Worm (Caenorhabditis elegans): ENCODE results near the gene K01A6.6.

The K01A6.6 gene

DNA sequence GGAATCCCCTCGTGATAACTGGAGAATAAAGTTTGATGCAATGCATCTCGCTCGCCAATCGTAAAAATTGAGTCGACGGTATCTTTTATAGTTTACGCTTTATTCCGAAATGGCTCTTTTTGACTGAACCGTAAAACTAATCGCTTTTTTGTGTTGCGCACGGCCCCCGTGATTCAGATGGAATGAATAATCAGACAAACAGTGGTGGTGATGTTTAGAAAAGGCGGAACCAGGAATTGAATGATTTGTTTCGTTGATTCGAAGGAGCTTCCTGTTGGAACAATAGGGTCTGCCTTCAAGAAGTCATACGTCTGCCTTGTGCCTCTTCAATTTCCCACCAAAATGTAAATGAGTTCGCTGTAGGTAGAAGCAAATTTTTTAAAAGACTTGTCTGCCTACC, 19.2 kb downstream of the K01A6.6 start, which contains the start of gene scl-18:
Gene scl-18 (minus strand): TSS at position 101 of the 400 bp plus-strand sequence.
- TF ChIP-seq ceh-82 (tag; optimal IDR thresholded peaks at IDR 0.05) (no peak), lin-11 (tag; optimal IDR thresholded peaks at IDR 0.05) (no peak), C34F6.9 (tag; optimal IDR thresholded peaks at IDR 0.05) (no peak)

DNA sequence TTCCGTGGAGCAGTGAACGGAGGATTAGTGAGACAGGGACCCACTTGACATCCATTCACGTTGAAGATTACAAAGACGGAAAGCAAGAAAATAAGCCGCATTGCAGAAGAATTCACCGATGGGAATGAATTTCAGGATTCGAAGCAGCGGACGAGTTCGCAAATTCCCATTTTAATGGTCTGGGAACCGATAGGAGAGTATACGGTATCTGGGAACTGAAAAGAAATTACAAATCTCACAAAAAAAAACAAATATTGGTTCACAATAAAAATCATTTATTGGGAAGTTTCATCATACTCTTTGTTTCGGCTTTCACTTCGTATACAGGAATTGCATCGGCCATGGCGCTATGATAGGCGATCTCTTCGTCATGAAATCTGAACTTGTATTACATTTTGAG, 19.9 kb downstream of the K01A6.6 start, which contains the start of gene T12A7.10:
Gene T12A7.10 (minus strand): TSS at position 101 of the 400 bp plus-strand sequence.
- TF ChIP-seq mbf-1 (tag; optimal IDR thresholded peaks at IDR 0.05): no peak
- no peak for TF ChIP-seq nhr-129 (tag; optimal IDR thresholded peaks at IDR 0.05)
- TF ChIP-seq nhr-12 (tag; optimal IDR thresholded peaks at IDR 0.05): no peak
- TF ChIP-seq elt-1 (tag; optimal IDR thresholded peaks at IDR 0.05): no peak
- TF ChIP-seq peb-1 (tag; optimal IDR thresholded peaks at IDR 0.05): no peak
- no peak for TF ChIP-seq ztf-4 (tag; optimal IDR thresholded peaks at IDR 0.05)
- TF ChIP-seq aly-2 (tag; optimal IDR thresholded peaks at IDR 0.05): no peak
- no peak for TF ChIP-seq lin-11 (tag; optimal IDR thresholded peaks at IDR 0.05)
- TF ChIP-seq nhr-25 (tag; optimal IDR thresholded peaks at IDR 0.05): no peak
- TF ChIP-seq mdl-1 (tag; optimal IDR thresholded peaks at IDR 0.05): no peak
- TF ChIP-seq ceh-82 (tag; optimal IDR thresholded peaks at IDR 0.05): no peak
- TF ChIP-seq lin-39 (tag; optimal IDR thresholded peaks at IDR 0.05): no peak
- no peak for TF ChIP-seq lsy-2 (tag; optimal IDR thresholded peaks at IDR 0.05)
- no peak for TF ChIP-seq nhr-77 (tag; optimal IDR thresholded peaks at IDR 0.05)
- no peak for TF ChIP-seq lin-13 (GFP tag; optimal IDR thresholded peaks at IDR 0.05)
- TF ChIP-seq unc-55 (GFP tag; optimal IDR thresholded peaks at IDR 0.05): no peak

DNA sequence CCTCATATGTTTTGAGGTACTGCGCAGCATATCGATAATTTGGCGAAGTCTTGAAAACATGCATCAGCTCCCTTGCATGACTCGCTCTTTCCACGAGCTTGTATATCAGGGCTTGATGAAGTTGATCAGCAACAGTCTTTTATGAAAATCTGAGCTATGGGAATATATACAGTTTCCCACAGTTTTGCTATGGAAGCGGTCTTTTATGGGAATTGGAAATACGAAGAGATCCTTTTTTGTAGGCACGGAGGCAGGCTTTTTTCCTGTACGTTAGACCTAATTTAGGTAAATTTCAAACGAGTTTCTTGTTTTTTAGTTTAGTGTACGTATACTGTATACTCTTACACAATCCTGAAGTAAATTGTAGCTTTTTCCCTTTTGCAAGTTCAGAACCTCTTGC, 20.8 kb downstream of the K01A6.6 start, which contains the start of gene T12A7.9:
Gene T12A7.9 (minus strand): TSS at position 101 of the 400 bp plus-strand sequence.
- TF ChIP-seq zag-1 (tag; optimal IDR thresholded peaks at IDR 0.05) (no peak), lin-39 (tag; optimal IDR thresholded peaks at IDR 0.05) (no peak), Y55F3AM.14 (GFP tag; optimal IDR thresholded peaks at IDR 0.05) (no peak), ceh-16 (tag; optimal IDR thresholded peaks at IDR 0.05) (no peak), nhr-21 (tag; optimal IDR thresholded peaks at IDR 0.05) (no peak), mab-5 (tag; optimal IDR thresholded peaks at IDR 0.05) (no peak), nhr-10 (tag; optimal IDR thresholded peaks at IDR 0.05) (no peak), elt-1 (tag; optimal IDR thresholded peaks at IDR 0.05) (no peak), mdl-1 (tag; optimal IDR thresholded peaks at IDR 0.05) (no peak), fos-1 (tag; optimal IDR thresholded peaks at IDR 0.05) (no peak), crh-2 (tag; optimal IDR thresholded peaks at IDR 0.05) (no peak), mbf-1 (tag; optimal IDR thresholded peaks at IDR 0.05) (no peak)

DNA sequence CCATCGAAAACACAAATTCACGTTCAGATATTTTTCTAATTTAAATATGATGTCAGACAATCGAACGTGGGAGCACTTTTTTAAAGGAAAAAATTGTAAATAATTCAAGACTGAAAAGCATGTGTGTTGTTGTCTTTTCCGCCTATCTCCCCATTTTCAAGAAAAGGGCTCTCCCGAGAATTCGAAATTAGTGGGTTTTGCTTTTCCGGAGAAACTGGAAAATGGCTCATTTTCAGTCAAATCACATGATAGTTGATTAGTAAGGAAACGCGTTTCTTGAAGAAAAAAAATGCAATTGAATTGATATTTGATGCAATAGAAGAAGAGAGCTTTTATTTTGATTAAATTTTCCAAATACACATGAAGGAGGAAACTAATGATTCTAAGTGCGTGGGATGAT, 24.7 kb downstream of the K01A6.6 start:
- TF ChIP-seq nhr-6 (tag; optimal IDR thresholded peaks at IDR 0.05) (peak; percentile 8), crh-2 (tag; optimal IDR thresholded peaks at IDR 0.05) (peak; percentile 29), skn-1 (tag; optimal IDR thresholded peaks at IDR 0.05) (no peak), unc-55 (GFP tag; optimal IDR thresholded peaks at IDR 0.05) (peak; percentile 10), lsy-2 (tag; optimal IDR thresholded peaks at IDR 0.05) (peak in 1 of 2 experiments; percentile 49), ceh-82 (tag; optimal IDR thresholded peaks at IDR 0.05) (no peak), ztf-4 (tag; optimal IDR thresholded peaks at IDR 0.05) (no peak), nhr-11 (tag; optimal IDR thresholded peaks at IDR 0.05) (no peak), C34F6.9 (tag; optimal IDR thresholded peaks at IDR 0.05) (peak; percentile 15)

DNA sequence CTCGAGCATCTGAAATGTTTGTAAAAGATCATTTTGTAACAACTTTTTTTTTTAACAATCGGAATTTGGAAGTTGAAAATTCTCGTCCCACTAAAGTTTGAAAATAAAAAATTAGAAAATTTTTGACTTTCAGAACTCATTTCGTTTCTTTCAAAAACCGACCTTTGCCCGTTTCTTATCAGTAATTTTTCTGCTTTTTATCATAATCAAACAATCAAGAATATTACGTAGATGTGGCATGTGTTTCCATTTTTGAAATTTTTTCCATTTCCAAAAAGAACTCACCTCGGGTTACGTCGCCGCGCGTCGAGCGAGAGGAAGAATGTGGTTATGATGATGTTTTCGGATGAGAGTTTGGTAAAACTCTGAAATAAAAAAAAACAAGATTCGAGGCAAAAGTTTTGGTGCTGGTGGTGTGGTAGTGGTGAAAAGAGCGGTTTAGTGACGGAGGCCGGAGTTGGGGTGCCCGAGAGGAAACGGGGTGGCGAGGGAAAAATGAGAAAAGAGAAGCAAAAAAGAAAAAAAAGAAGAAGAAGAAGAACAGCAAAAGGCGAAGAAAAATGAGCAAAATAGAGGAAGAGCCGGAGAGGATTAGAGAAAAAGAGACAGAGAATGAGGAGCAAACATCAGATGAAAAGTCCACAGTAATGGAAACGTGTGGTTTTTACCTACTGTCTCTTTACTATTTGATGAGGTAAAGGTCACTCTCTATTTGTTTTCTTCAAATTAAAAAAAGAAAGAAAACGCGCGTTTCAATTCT, 25.8 kb downstream of the K01A6.6 start, which contains the start of gene T12A7.2:
Gene T12A7.2 (minus strand): TSS at position 412 of the 760 bp plus-strand sequence.
- TF ChIP-seq sma-9 (GFP tag; optimal IDR thresholded peaks at IDR 0.05) (peak; percentile 35), sma-9 (tag; optimal IDR thresholded peaks at IDR 0.05) (no peak), unc-55 (GFP tag; optimal IDR thresholded peaks at IDR 0.05) (peak; percentile 54), nhr-23 (tag; optimal IDR thresholded peaks at IDR 0.05) (no peak), lsy-2 (tag; optimal IDR thresholded peaks at IDR 0.05) (no peak), ztf-4 (tag; optimal IDR thresholded peaks at IDR 0.05) (no peak), nhr-11 (tag; optimal IDR thresholded peaks at IDR 0.05) (no peak), F13H6.1 (tag; optimal IDR thresholded peaks at IDR 0.05) (peak; percentile 36)

All from whole organism, L2 larva.